Fruit fly (Drosophila melanogaster) whole organism, embryonic: ENCODE measurements around the gene CG32102.

Experiments used
- Awh ChIP-seq: fragments of 200-800 bp; sonication (Bioruptor generic); IDR thresholded peaks from 2 replicates; pipeline ENCODE4, ENCODE4 v1.3.6; 2022; ENCODE audit warnings: missing biosample characterization, missing genetic modification characterization
- CG10209 ChIP-seq: fragments of 200-800 bp; sonication (Bioruptor generic); optimal IDR thresholded peaks from 3 replicates; lab custom pipeline; 2017; ENCODE audit warnings: missing biosample characterization, mild to moderate bottlenecking, missing genetic modification characterization, missing genetic modification reagents
- CG11560 ChIP-seq: fragments of 200-800 bp; sonication (Bioruptor generic); IDR thresholded peaks from 3 replicates; pipeline ENCODE4 v1.3.6; 2022; ENCODE audit warnings: missing biosample characterization, missing genetic modification characterization
- CG11723 ChIP-seq: fragments of 200-800 bp; sonication (Bioruptor generic); optimal IDR thresholded peaks from 2 replicates; lab custom pipeline; 2017; ENCODE audit warnings: missing biosample characterization, mild to moderate bottlenecking, missing genetic modification characterization
- CG12104 ChIP-seq: fragments of 200-800 bp; sonication (Bioruptor generic); optimal IDR thresholded peaks from 3 replicates; lab custom pipeline; 2016; ENCODE audit warnings: missing biosample characterization, missing genetic modification characterization
- CG14710 ChIP-seq: fragments of 200-800 bp; sonication (Bioruptor generic); optimal IDR thresholded peaks from 3 replicates; lab custom pipeline; 2019; ENCODE audit warnings: missing biosample characterization, mild to moderate bottlenecking, missing genetic modification characterization, moderate library complexity
- CG16779 ChIP-seq: fragments of 200-800 bp; sonication (Bioruptor generic); IDR thresholded peaks from 2 replicates; pipeline ENCODE4 v1.3.6; 2022; ENCODE audit warnings: missing biosample characterization, missing genetic modification characterization
- CG17186 ChIP-seq: fragments of 200-800 bp; sonication (Bioruptor generic); optimal IDR thresholded peaks from 3 replicates; lab custom pipeline; 2017; ENCODE audit warnings: missing biosample characterization, missing genetic modification reagents, missing genetic modification characterization
- CG18262 ChIP-seq: fragments of 200-800 bp; optimal IDR thresholded peaks from 3 replicates; lab custom pipeline; 2019; ENCODE audit warnings: missing biosample characterization, mild to moderate bottlenecking, missing genetic modification characterization, moderate library complexity
- CG2116 ChIP-seq: fragments of 200-800 bp; sonication (Bioruptor generic); optimal IDR thresholded peaks from 3 replicates; lab custom pipeline; 2018; ENCODE audit warnings: missing biosample characterization, mild to moderate bottlenecking, missing genetic modification characterization
- CG30020 ChIP-seq: fragments of 200-800 bp; optimal IDR thresholded peaks from 2 replicates; lab custom pipeline; 2019; ENCODE audit warnings: missing biosample characterization, mild to moderate bottlenecking, missing genetic modification characterization, moderate library complexity
- CG31441 ChIP-seq: fragments of 200-800 bp; sonication (Bioruptor generic); IDR thresholded peaks from 2 replicates; pipeline ENCODE4 v1.3.6; 2022; ENCODE audit warnings: missing biosample characterization, missing genetic modification characterization
- CG32772 ChIP-seq: fragments of 200-800 bp; sonication (Bioruptor generic); IDR thresholded peaks from 2 replicates; pipeline ENCODE4 v1.3.6; 2022; ENCODE audit warnings: missing biosample characterization, missing genetic modification characterization
- CG3407 ChIP-seq: fragments of 200-800 bp; sonication (Bioruptor generic); optimal IDR thresholded peaks from 2 replicates; lab custom pipeline; 2018; ENCODE audit warnings: missing biosample characterization, mild to moderate bottlenecking, missing genetic modification characterization
- CG34376 ChIP-seq: fragments of 200-800 bp; sonication (Bioruptor generic); optimal IDR thresholded peaks from 2 replicates; lab custom pipeline; 2018; ENCODE audit warnings: missing biosample characterization, mild to moderate bottlenecking, missing genetic modification characterization
- CG34422 ChIP-seq: fragments of 200-800 bp; sonication (Bioruptor generic); IDR thresholded peaks from 3 replicates; pipeline ENCODE4 v1.3.6; 2022; ENCODE audit warnings: missing biosample characterization, missing genetic modification characterization
- CG4360 ChIP-seq: fragments of 200-800 bp; sonication (Bioruptor generic); IDR thresholded peaks from 2 replicates; pipeline ENCODE4 v1.3.6; 2022; ENCODE audit warnings: missing biosample characterization, missing genetic modification characterization
- CG4707 ChIP-seq: fragments of 200-800 bp; sonication (Bioruptor generic); optimal IDR thresholded peaks from 2 replicates; lab custom pipeline; 2018; ENCODE audit warnings: missing biosample characterization, mild to moderate bottlenecking, missing genetic modification characterization, moderate library complexity
- CG4854 ChIP-seq: fragments of 200-800 bp; sonication (Bioruptor generic); optimal IDR thresholded peaks from 2 replicates; lab custom pipeline; 2016; ENCODE audit warnings: missing biosample characterization, missing genetic modification characterization, inconsistent platforms
- CG7839 ChIP-seq: fragments of 200-800 bp; sonication (Bioruptor generic); optimal IDR thresholded peaks from 3 replicates; lab custom pipeline; 2018; ENCODE audit warnings: missing biosample characterization, mild to moderate bottlenecking, missing genetic modification characterization, moderate library complexity
- E2f2 ChIP-seq: fragments of 200-800 bp; sonication (Bioruptor generic); IDR thresholded peaks from 2 replicates; pipeline ENCODE4 v1.3.6; 2022; ENCODE audit warnings: missing biosample characterization, missing genetic modification characterization
- Fer2 ChIP-seq: fragments of 200-800 bp; sonication (Bioruptor generic); optimal IDR thresholded peaks from 2 replicates; lab custom pipeline; 2018; ENCODE audit warnings: missing biosample characterization, mild to moderate bottlenecking, missing genetic modification characterization, moderate library complexity
- Oli ChIP-seq: fragments of 200-800 bp; sonication (Bioruptor generic); optimal IDR thresholded peaks from 2 replicates; lab custom pipeline; 2018; ENCODE audit warnings: missing biosample characterization, mild to moderate bottlenecking, missing genetic modification characterization, moderate library complexity
- Scr ChIP-seq: fragments of 200-800 bp; sonication (Bioruptor generic); IDR thresholded peaks from 2 replicates; pipeline ENCODE4 v1.3.6; 2022; ENCODE audit warnings: missing biosample characterization, missing genetic modification characterization; ENCODE audit not compliant: partially characterized antibody
- Xbp1 ChIP-seq: fragments of 200-800 bp; sonication (Bioruptor generic); optimal IDR thresholded peaks from 3 replicates; lab custom pipeline; 2016; ENCODE audit warnings: missing biosample characterization, mild to moderate bottlenecking, missing genetic modification characterization
- ac ChIP-seq: fragments of 200-800 bp; sonication (Bioruptor generic); optimal IDR thresholded peaks from 3 replicates; lab custom pipeline; 2017; ENCODE audit warnings: missing biosample characterization, mild to moderate bottlenecking, missing genetic modification characterization
- bab2 ChIP-seq: fragments of 200-800 bp; sonication (Bioruptor generic); optimal IDR thresholded peaks from 2 replicates; lab custom pipeline; 2016; ENCODE audit warnings: missing biosample characterization, missing genetic modification characterization
- bcd ChIP-seq: fragments of 200-800 bp; sonication (Bioruptor generic); optimal IDR thresholded peaks from 2 replicates; lab custom pipeline; 2017; ENCODE audit warnings: missing biosample characterization, mild to moderate bottlenecking, missing genetic modification characterization
- bigmax ChIP-seq: fragments of 200-800 bp; sonication (Bioruptor generic); optimal IDR thresholded peaks from 2 replicates; lab custom pipeline; 2018; ENCODE audit warnings: missing biosample characterization, mild to moderate bottlenecking, missing genetic modification characterization
- caup ChIP-seq: fragments of 200-800 bp; sonication (Bioruptor generic); optimal IDR thresholded peaks from 3 replicates; lab custom pipeline; 2017; ENCODE audit warnings: missing biosample characterization, mild to moderate bottlenecking, missing genetic modification characterization, moderate library complexity; ENCODE audit not compliant: severe bottlenecking
- cg ChIP-seq: fragments of 200-800 bp; sonication (Bioruptor generic); optimal IDR thresholded peaks from 3 replicates; lab custom pipeline; 2019; ENCODE audit warnings: missing biosample characterization, mild to moderate bottlenecking, missing genetic modification characterization, moderate library complexity
- chif ChIP-seq, 2 experiments: fragments of 200-800 bp; sonication (Bioruptor generic); optimal IDR thresholded peaks; 3 replicates each; lab custom pipeline; 2016; ENCODE audit warnings: missing biosample characterization in 2 of 2, missing genetic modification characterization in 2 of 2
- chinmo ChIP-seq: fragments of 200-800 bp; sonication (Bioruptor generic); IDR thresholded peaks from 4 replicates; pipeline ENCODE4 v1.3.6; 2022; ENCODE audit warnings: missing biosample characterization, missing genetic modification characterization; ENCODE audit not compliant: partially characterized antibody
- ci ChIP-seq: fragments of 200-800 bp; sonication (Bioruptor generic); IDR thresholded peaks from 3 replicates; pipeline ENCODE4 v1.3.6; 2022; ENCODE audit warnings: missing biosample characterization, missing genetic modification characterization
- crc ChIP-seq: fragments of 200-800 bp; sonication (Bioruptor generic); optimal IDR thresholded peaks from 2 replicates; lab custom pipeline; 2016; ENCODE audit warnings: missing biosample characterization, missing genetic modification characterization
- crol ChIP-seq: fragments of 200-800 bp; sonication (Bioruptor generic); IDR thresholded peaks from 2 replicates; pipeline ENCODE4 v1.3.6; 2022; ENCODE audit warnings: missing biosample characterization, missing genetic modification characterization
- dan ChIP-seq: fragments of 200-800 bp; sonication (Bioruptor generic); IDR thresholded peaks from 2 replicates; pipeline ENCODE4 v1.3.6; 2022; ENCODE audit warnings: missing biosample characterization, missing genetic modification characterization
- dmrt11E ChIP-seq: fragments of 200-800 bp; sonication (Bioruptor generic); optimal IDR thresholded peaks from 3 replicates; lab custom pipeline; 2018; ENCODE audit warnings: missing biosample characterization, mild to moderate bottlenecking, missing genetic modification characterization, moderate library complexity
- dpn ChIP-seq, 2 experiments: fragments of 200-800 bp; sonication (Bioruptor generic); optimal IDR thresholded peaks; 3 replicates each; lab custom pipeline; 2016; ENCODE audit warnings: missing biosample characterization in 2 of 2, missing genetic modification characterization in 2 of 2
- emc ChIP-seq: fragments of 200-800 bp; sonication (Bioruptor generic); optimal IDR thresholded peaks from 2 replicates; lab custom pipeline; 2016; ENCODE audit warnings: missing biosample characterization, missing genetic modification characterization
- fd96Cb ChIP-seq: fragments of 200-800 bp; sonication (Bioruptor generic); optimal IDR thresholded peaks from 2 replicates; lab custom pipeline; 2018; ENCODE audit warnings: missing biosample characterization, mild to moderate bottlenecking, missing genetic modification characterization, moderate library complexity
- kah ChIP-seq: fragments of 200-800 bp; sonication (Bioruptor generic); optimal IDR thresholded peaks from 2 replicates; lab custom pipeline; 2018; ENCODE audit warnings: missing biosample characterization, mild to moderate bottlenecking, missing genetic modification characterization
- lab ChIP-seq: fragments of 200-800 bp; sonication (Bioruptor generic); optimal IDR thresholded peaks from 3 replicates; lab custom pipeline; 2017; ENCODE audit warnings: missing biosample characterization, missing genetic modification characterization, mild to moderate bottlenecking, moderate library complexity, missing genetic modification reagents
- mam ChIP-seq: fragments of 200-800 bp; sonication (Bioruptor generic); optimal IDR thresholded peaks from 3 replicates; lab custom pipeline; 2016; ENCODE audit warnings: missing biosample characterization, missing genetic modification characterization
- pros ChIP-seq: fragments of 200-800 bp; sonication (Bioruptor generic); optimal IDR thresholded peaks from 3 replicates; lab custom pipeline; 2019; ENCODE audit warnings: missing biosample characterization, mild to moderate bottlenecking, missing genetic modification characterization, moderate library complexity
- seq ChIP-seq: fragments of 200-800 bp; sonication (Bioruptor generic); IDR thresholded peaks from 2 replicates; pipeline ENCODE4 v1.3.6; 2022; ENCODE audit warnings: missing biosample characterization, missing genetic modification characterization
- slbo ChIP-seq: fragments of 200-800 bp; sonication (Bioruptor generic); IDR thresholded peaks from 2 replicates; pipeline ENCODE4 v1.3.6; 2022; ENCODE audit warnings: missing biosample characterization, missing genetic modification characterization
- so ChIP-seq: fragments of 200-800 bp; sonication (Bioruptor generic); IDR thresholded peaks from 3 replicates; pipeline ENCODE4 v1.3.6; 2022; ENCODE audit warnings: missing biosample characterization, missing genetic modification characterization
- stc ChIP-seq: fragments of 200-800 bp; sonication (Bioruptor generic); IDR thresholded peaks from 2 replicates; pipeline ENCODE4 v1.3.6; 2022; ENCODE audit warnings: missing biosample characterization, missing genetic modification characterization
- tin ChIP-seq: fragments of 200-800 bp; sonication (Bioruptor generic); optimal IDR thresholded peaks from 3 replicates; lab custom pipeline; 2016; ENCODE audit warnings: missing biosample characterization, missing genetic modification characterization
- wor ChIP-seq: fragments of 200-800 bp; sonication (Bioruptor generic); IDR thresholded peaks from 2 replicates; pipeline ENCODE4 v1.3.6; 2022; ENCODE audit warnings: missing biosample characterization, missing genetic modification characterization
- yki ChIP-seq: fragments of >200 bp; optimal IDR thresholded peaks from 3 replicates; lab custom pipeline; 2018

The CG32102 gene

dm6 chr3L:12484948-12485347, 15.4 kb upstream of the CG32102 start, which contains the start of gene CG10663 (continued):
- no peak for TF ChIP-seq Fer2
- TF ChIP-seq CG32772 (GFP tag; lab: Robert Waterston, UW) = no peak
- TF ChIP-seq wor (GFP tag; lab: Robert Waterston, UW) = no peak
- peak in 1 of 2 experiments; percentile 13 for TF ChIP-seq chif (GFP tag; optimal IDR thresholded peaks at IDR 0.05; lab: Kevin White, UChicago)
- TF ChIP-seq dpn (GFP tag; optimal IDR thresholded peaks at IDR 0.05; lab: Kevin White, UChicago) = no peak
- TF ChIP-seq slbo (GFP tag; lab: Robert Waterston, UW) = peak; percentile 42
- no peak for TF ChIP-seq dan (GFP tag; lab: Robert Waterston, UW)
- TF ChIP-seq pros (GFP tag; lab: Kevin White, UChicago) = no peak
- no peak for TF ChIP-seq Scr (GFP tag; lab: Robert Waterston, UW)
- no peak for TF ChIP-seq Oli (tag; lab: Kevin White, UChicago)
- no peak for TF ChIP-seq CG14710
- TF ChIP-seq CG30020 = no peak
- TF ChIP-seq seq (GFP tag; lab: Robert Waterston, UW) = 0 out of 2 replicates have a peak, but pooled peaks have one; percentile 17
- no peak for TF ChIP-seq yki
- TF ChIP-seq CG4360 (GFP tag; lab: Robert Waterston, UW) = no peak
- no peak for TF ChIP-seq emc (GFP tag; lab: Kevin White, UChicago)
- TF ChIP-seq CG3407 (GFP tag; lab: Kevin White, UChicago) = no peak
- peak; percentile 14 for TF ChIP-seq cg (GFP tag; lab: Kevin White, UChicago)
- no peak for TF ChIP-seq CG34376 (GFP tag; lab: Kevin White, UChicago)
- peak; percentile 15 for TF ChIP-seq kah (GFP tag; lab: Kevin White, UChicago)
- peak; percentile 2 for TF ChIP-seq caup (GFP tag; lab: Kevin White, UChicago)
- no peak for TF ChIP-seq bcd (GFP tag; lab: Kevin White, UChicago)
- no peak for TF ChIP-seq crc
- peak; percentile 30; the same call in 1 of the 2 replicates for TF ChIP-seq stc
- no peak for TF ChIP-seq chinmo (GFP tag; lab: Robert Waterston, UW)
- TF ChIP-seq CG12104 (GFP tag; lab: Kevin White, UChicago) = no peak
- TF ChIP-seq mam (GFP tag; lab: Kevin White, UChicago) = no peak
- no peak for TF ChIP-seq CG17186
- TF ChIP-seq Awh (GFP tag; lab: Robert Waterston, UW) = no peak
- TF ChIP-seq bigmax = no peak
- no peak for TF ChIP-seq CG10209 (GFP tag; lab: Kevin White, UChicago)
- peak; percentile 4 for TF ChIP-seq CG7839 (tag; lab: Kevin White, UChicago)
- TF ChIP-seq dmrt11E = no peak
- no peak for TF ChIP-seq CG34422 (GFP tag; lab: Robert Waterston, UW)
- TF ChIP-seq ac (GFP tag; lab: Kevin White, UChicago) = no peak
- TF ChIP-seq so (GFP tag; lab: Robert Waterston, UW) = peak; percentile 34; the same call in 1 of the 3 replicates
- no peak for TF ChIP-seq CG18262 (tag; lab: Kevin White, UChicago)
- no peak for TF ChIP-seq tin
- no peak for TF ChIP-seq CG2116 (GFP tag; lab: Kevin White, UChicago)
- TF ChIP-seq crol (GFP tag; lab: Robert Waterston, UW) = no peak
- peak; percentile 1 for TF ChIP-seq Xbp1
- peak; percentile 24; the same call in 1 of the 2 replicates for TF ChIP-seq E2f2 (GFP tag; lab: Robert Waterston, UW)
- TF ChIP-seq ci (GFP tag; lab: Robert Waterston, UW) = peak; percentile 72; the same call in 2 of the 3 replicates
- TF ChIP-seq CG16779 (GFP tag; lab: Robert Waterston, UW) = no peak
- peak; percentile 33 for TF ChIP-seq CG11723 (GFP tag; lab: Kevin White, UChicago)
- no peak for TF ChIP-seq CG4854 (GFP tag; lab: Kevin White, UChicago)
- TF ChIP-seq CG4707 (GFP tag; lab: Kevin White, UChicago) = no peak
- no peak for TF ChIP-seq CG31441 (GFP tag; lab: Robert Waterston, UW)
- TF ChIP-seq bab2 = no peak
- no peak for TF ChIP-seq lab (GFP tag; lab: Kevin White, UChicago)
- no peak for TF ChIP-seq CG11560 (tag; lab: Robert Waterston, UW)
- TF ChIP-seq fd96Cb (tag; lab: Kevin White, UChicago) = no peak
